Worm (Caenorhabditis elegans) whole organism, L4 larva: ENCODE measurements around the gene mes-4.
A peak's percentile ranks its signal among the peaks of the same experiment; 100 is the strongest.

Experiments
- F26F4.8 ChIP-seq: fragments of 200-800 bp; sonication (Bioruptor generic); conservative IDR thresholded peaks from 2 replicates; pipeline ENCODE4 v1.3.6; 2022; ENCODE audit warnings: missing genetic modification characterization, missing compliant biosample characterization
- F37D6.2 ChIP-seq: sonication (generic microtip); optimal IDR thresholded peaks from 2 replicates; lab custom pipeline; 2016; ENCODE audit warnings: mild to moderate bottlenecking, missing genetic modification characterization, missing compliant biosample characterization
- F44E2.7 ChIP-seq: fragments of 200-800 bp; sonication (Bioruptor generic); IDR thresholded peaks from 2 replicates; pipeline ENCODE4 v2.1.2; 2022; ENCODE audit warnings: missing genetic modification characterization, missing compliant biosample characterization
- F49E8.2 ChIP-seq: sonication (generic microtip); optimal IDR thresholded peaks from 2 replicates; lab custom pipeline; 2016; ENCODE audit warnings: missing compliant biosample characterization, mild to moderate bottlenecking, missing genetic modification characterization, borderline replicate concordance
- Y48G9A.11 ChIP-seq: fragments of 200-800 bp; sonication (Bioruptor generic); IDR thresholded peaks from 2 replicates; pipeline ENCODE4 v1.3.6; 2022; ENCODE audit warnings: missing genetic modification reagents, missing genetic modification characterization, missing compliant biosample characterization
- aha-1 ChIP-seq: fragments of 150-350 bp; peaks from one replicate; lab custom pipeline; 2014; ENCODE audit warnings: missing biosample characterization, missing genetic modification characterization
- aly-2 ChIP-seq: sonication (generic microtip); optimal IDR thresholded peaks from 2 replicates; lab custom pipeline; 2018; ENCODE audit warnings: missing biosample characterization, missing genetic modification characterization
- attf-4 ChIP-seq: sonication (generic microtip); optimal IDR thresholded peaks from 3 replicates; lab custom pipeline; 2017; ENCODE audit warnings: missing biosample characterization, missing genetic modification characterization
- ceh-28 ChIP-seq: fragments of 150-350 bp; optimal IDR thresholded peaks from 2 replicates; lab custom pipeline; 2014; ENCODE audit warnings: missing biosample characterization, missing genetic modification reagents, missing genetic modification characterization
- cey-2 ChIP-seq: sonication (generic microtip); optimal IDR thresholded peaks from 3 replicates; lab custom pipeline; 2017; ENCODE audit warnings: missing genetic modification characterization, mild to moderate bottlenecking, missing compliant biosample characterization, antibody characterized with exemption, borderline replicate concordance; ENCODE audit not compliant: insufficient read depth
- daf-12 ChIP-seq: fragments of 150-350 bp; optimal IDR thresholded peaks from 2 replicates; lab custom pipeline; 2014; ENCODE audit warnings: missing biosample characterization, missing genetic modification reagents, missing genetic modification characterization
- daf-16 ChIP-seq, 3 experiments: sonication (generic microtip); optimal IDR thresholded peaks; 2 replicates each; lab custom pipeline; 2016 to 2017; ENCODE audit warnings: missing genetic modification characterization in 3 of 3, missing genetic modification reagents in 3 of 3, mild to moderate bottlenecking in 2 of 3, missing compliant biosample characterization in 2 of 3, missing biosample characterization in 1 of 3, moderate library complexity in 1 of 3
- daf-19 ChIP-seq: fragments of 200-800 bp; sonication (Bioruptor generic); conservative IDR thresholded peaks from 2 replicates; pipeline ENCODE4 v1.3.6; 2022; ENCODE audit warnings: missing genetic modification characterization, missing compliant biosample characterization
- daf-8 ChIP-seq: fragments of 200-800 bp; sonication (Bioruptor generic); IDR thresholded peaks from 2 replicates; pipeline ENCODE4 v1.3.6; 2022; ENCODE audit warnings: missing genetic modification characterization, missing compliant biosample characterization
- dmd-8 ChIP-seq: fragments of 200-800 bp; sonication (Bioruptor generic); IDR thresholded peaks from 2 replicates; pipeline ENCODE4 v1.3.6; 2022; ENCODE audit warnings: missing genetic modification characterization, missing compliant biosample characterization
- dpl-1 ChIP-seq: fragments of 150-350 bp; optimal IDR thresholded peaks from 2 replicates; lab custom pipeline; 2014; ENCODE audit warnings: missing biosample characterization, missing genetic modification reagents, missing genetic modification characterization
- egl-27 ChIP-seq: sonication (generic microtip); optimal IDR thresholded peaks from 3 replicates; lab custom pipeline; 2017; ENCODE audit warnings: missing biosample characterization, missing genetic modification reagents, missing genetic modification characterization
- hlh-11 ChIP-seq: fragments of 200-800 bp; sonication (Bioruptor generic); optimal IDR thresholded peaks from 2 replicates; lab custom pipeline; 2018; ENCODE audit warnings: mild to moderate bottlenecking, missing genetic modification characterization, missing compliant biosample characterization
- lin-38 ChIP-seq: fragments of 200-800 bp; sonication (Bioruptor generic); IDR thresholded peaks from 2 replicates; pipeline ENCODE4 v1.3.6; 2022; ENCODE audit warnings: missing genetic modification reagents, missing genetic modification characterization, missing compliant biosample characterization
- lin-39 ChIP-seq: fragments of 150-350 bp; optimal IDR thresholded peaks from 2 replicates; lab custom pipeline; 2014; ENCODE audit warnings: missing biosample characterization, missing genetic modification reagents, missing genetic modification characterization
- lsy-2 ChIP-seq, 2 experiments: fragments of 150-350 bp in 1 of 2; sonication (generic microtip) in 1 of 2; optimal IDR thresholded peaks; 2 replicates each; lab custom pipeline; 2014 to 2017; ENCODE audit warnings: missing biosample characterization in 2 of 2, missing genetic modification characterization in 2 of 2
- madf-9 ChIP-seq: fragments of 200-800 bp; sonication (Bioruptor generic); conservative IDR thresholded peaks from 2 replicates; pipeline ENCODE4 v1.3.6; 2022; ENCODE audit warnings: missing genetic modification reagents, missing genetic modification characterization, missing compliant biosample characterization
- mdl-1 ChIP-seq, 2 experiments: fragments of 150-350 bp in 1 of 2; sonication (generic microtip) in 1 of 2; optimal IDR thresholded peaks; 2 replicates each; lab custom pipeline; 2014 to 2017; ENCODE audit warnings: missing biosample characterization in 2 of 2, missing genetic modification characterization in 2 of 2
- mxl-2 ChIP-seq: fragments of 200-800 bp; sonication (Bioruptor generic); conservative IDR thresholded peaks from 2 replicates; pipeline ENCODE4 v1.3.6; 2022; ENCODE audit warnings: missing genetic modification reagents, missing genetic modification characterization, missing compliant biosample characterization
- nhr-237 ChIP-seq: sonication (generic microtip); optimal IDR thresholded peaks from 2 replicates; lab custom pipeline; 2017; ENCODE audit warnings: missing biosample characterization, missing genetic modification characterization
- nhr-42 ChIP-seq: fragments of 200-800 bp; sonication (Bioruptor generic); IDR thresholded peaks from 2 replicates; pipeline ENCODE4 v1.3.6; 2022; ENCODE audit warnings: missing genetic modification characterization, missing compliant biosample characterization
- nhr-6 ChIP-seq: fragments of 150-350 bp; optimal IDR thresholded peaks from 2 replicates; lab custom pipeline; 2014; ENCODE audit warnings: missing biosample characterization, missing genetic modification characterization
- saeg-2 ChIP-seq: fragments of 200-800 bp; sonication (Bioruptor generic); IDR thresholded peaks from 2 replicates; pipeline ENCODE4 v1.3.6; 2022; ENCODE audit warnings: missing genetic modification reagents, missing genetic modification characterization, missing compliant biosample characterization
- skn-1 ChIP-seq: fragments of 150-350 bp; optimal IDR thresholded peaks from 2 replicates; lab custom pipeline; 2014; ENCODE audit warnings: missing biosample characterization, missing genetic modification characterization
- snpc-4 ChIP-seq: fragments of 150-350 bp; optimal IDR thresholded peaks from 2 replicates; lab custom pipeline; 2014; ENCODE audit warnings: missing biosample characterization, missing genetic modification characterization
- spr-1 ChIP-seq: sonication (generic microtip); optimal IDR thresholded peaks from 2 replicates; lab custom pipeline; 2016; ENCODE audit warnings: mild to moderate bottlenecking, missing genetic modification characterization, missing compliant biosample characterization
- tra-1 ChIP-seq: fragments of 200-800 bp; sonication (Bioruptor generic); IDR thresholded peaks from 2 replicates; pipeline ENCODE4 v1.3.6; 2022; ENCODE audit warnings: missing genetic modification reagents, missing genetic modification characterization, missing compliant biosample characterization
- unc-130 ChIP-seq: sonication (generic microtip); optimal IDR thresholded peaks from 2 replicates; lab custom pipeline; 2016; ENCODE audit warnings: missing genetic modification reagents, missing genetic modification characterization, missing compliant biosample characterization
- unc-62 ChIP-seq, 3 experiments: fragments of 150-350 bp in 1 of 3; sonication (generic microtip); optimal IDR thresholded peaks in 2 of 3; peaks in 1 of 3; 1 replicate in 1 of 3; 2 replicates in 2 of 3; lab custom pipeline; 2014 to 2017; ENCODE audit warnings: missing biosample characterization in 3 of 3, missing genetic modification characterization in 3 of 3, missing genetic modification reagents in 3 of 3, missing genotype in 1 of 3
- vab-7 ChIP-seq: fragments of 200-800 bp; sonication (Bioruptor generic); IDR thresholded peaks from 2 replicates; pipeline ENCODE4 v1.3.6; 2022; ENCODE audit warnings: missing genetic modification reagents, missing genetic modification characterization, missing compliant biosample characterization
- zip-11 ChIP-seq: fragments of 200-800 bp; sonication (Bioruptor generic); IDR thresholded peaks from 2 replicates; pipeline ENCODE4 v1.3.6; 2022; ENCODE audit warnings: missing genetic modification characterization, missing compliant biosample characterization
- zip-2 ChIP-seq: fragments of 150-350 bp; optimal IDR thresholded peaks from 2 replicates; lab custom pipeline; 2014; ENCODE audit warnings: missing biosample characterization, missing genetic modification characterization
- ztf-11 ChIP-seq: fragments of 150-350 bp; optimal IDR thresholded peaks from 2 replicates; lab custom pipeline; 2014; ENCODE audit warnings: missing biosample characterization, missing genetic modification characterization

mes-4 gene

DNA sequence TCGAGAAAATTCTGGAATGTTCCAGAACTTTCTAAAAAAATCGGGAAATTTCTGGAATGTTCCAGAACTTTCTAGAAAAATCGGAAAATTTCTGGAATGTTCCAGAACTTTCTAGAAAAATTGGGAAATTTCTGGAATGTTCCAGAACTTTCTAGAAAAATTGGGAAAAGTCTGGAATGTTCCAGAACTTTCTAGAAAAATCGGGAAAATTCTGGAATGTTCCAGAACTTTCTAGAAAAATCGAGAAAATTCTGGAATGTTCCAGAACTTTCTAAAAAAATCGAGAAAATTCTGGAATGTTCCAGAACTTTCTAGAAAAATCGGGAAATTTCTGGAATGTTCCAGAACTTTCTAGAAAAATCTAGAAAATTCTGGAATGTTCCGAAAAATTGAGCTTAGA lies 2.9 kb upstream of the mes-4 start:
- peak; percentile 34; the same call in 1 of the 2 replicates for TF ChIP-seq lin-38 (GFP tag; lab: Robert Waterston, UW)

DNA sequence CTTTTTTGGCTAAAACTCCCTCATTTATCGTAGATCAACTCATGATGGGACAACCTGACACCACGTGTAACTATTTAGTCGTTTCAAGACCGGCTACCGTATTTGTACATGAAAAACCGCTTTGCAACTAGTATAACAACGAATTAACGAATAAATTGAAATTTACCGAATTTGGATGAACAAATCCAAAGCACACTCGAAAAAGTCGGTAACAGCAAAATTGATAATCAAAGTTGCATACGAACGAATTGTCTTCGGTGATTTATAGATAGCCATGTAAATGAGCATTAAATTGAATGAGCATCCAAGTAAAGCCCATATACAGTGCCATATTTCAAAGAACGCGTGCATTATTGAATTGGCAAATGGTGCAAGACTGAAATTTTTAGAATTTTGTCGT lies 5.0 kb downstream of the mes-4 start, which contains the start of gene srd-17:
srd-17 (minus strand) TSS at position 351 of the 400 bp plus-strand sequence.
- TF ChIP-seq dmd-8 (GFP tag; lab: Robert Waterston, UW) (no peak), lin-38 (GFP tag; lab: Robert Waterston, UW) (no peak), daf-12 (no peak), aha-1 (tag; lab: Kevin White, UChicago) (peak; percentile 97)

DNA sequence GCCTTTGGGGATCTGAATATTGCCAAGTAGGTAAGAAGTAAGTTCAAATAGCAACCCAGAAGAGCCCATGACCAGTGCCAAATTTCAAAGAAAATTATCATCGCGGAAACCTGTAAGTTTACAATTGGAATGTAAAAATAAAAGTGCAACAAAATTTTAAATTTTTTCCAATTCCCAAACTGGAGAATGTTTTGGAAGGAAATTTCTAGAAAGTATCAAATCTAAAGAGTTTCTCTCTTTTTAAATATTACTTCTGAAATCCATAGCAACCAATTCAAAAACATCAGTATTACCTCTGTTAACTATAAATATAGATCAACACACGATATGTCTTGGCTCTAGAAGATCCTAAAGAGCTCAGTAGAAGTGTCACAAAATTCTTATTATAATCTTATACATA lies 8.7 kb downstream of the mes-4 start, which contains the start of gene srd-19:
srd-19 (minus strand) TSS at position 101 of the 400 bp plus-strand sequence.
- no peak for TF ChIP-seq F44E2.7
- TF ChIP-seq F49E8.2 (tag; lab: Kevin White, UChicago): no peak
- TF ChIP-seq daf-16 (GFP tag; optimal IDR thresholded peaks at IDR 0.05; lab: Kevin White, UChicago): no peak
- TF ChIP-seq daf-16 (tag; optimal IDR thresholded peaks at IDR 0.05; lab: Kevin White, UChicago): no peak
- no peak for TF ChIP-seq spr-1 (tag; lab: Kevin White, UChicago)
- TF ChIP-seq F26F4.8 (GFP tag; lab: Robert Waterston, UW): no peak
- no peak for TF ChIP-seq cey-2
- TF ChIP-seq lsy-2 (tag; optimal IDR thresholded peaks at IDR 0.05; lab: Kevin White, UChicago): no peak
- no peak for TF ChIP-seq dpl-1 (GFP tag; lab: Kevin White, UChicago)
- TF ChIP-seq zip-2 (tag; lab: Kevin White, UChicago): no peak
- no peak for TF ChIP-seq nhr-6 (tag; lab: Kevin White, UChicago)
- TF ChIP-seq daf-19: no peak
- no peak for TF ChIP-seq daf-8
- no peak for TF ChIP-seq hlh-11 (tag; lab: Kevin White, UChicago)
- no peak for TF ChIP-seq saeg-2

DNA sequence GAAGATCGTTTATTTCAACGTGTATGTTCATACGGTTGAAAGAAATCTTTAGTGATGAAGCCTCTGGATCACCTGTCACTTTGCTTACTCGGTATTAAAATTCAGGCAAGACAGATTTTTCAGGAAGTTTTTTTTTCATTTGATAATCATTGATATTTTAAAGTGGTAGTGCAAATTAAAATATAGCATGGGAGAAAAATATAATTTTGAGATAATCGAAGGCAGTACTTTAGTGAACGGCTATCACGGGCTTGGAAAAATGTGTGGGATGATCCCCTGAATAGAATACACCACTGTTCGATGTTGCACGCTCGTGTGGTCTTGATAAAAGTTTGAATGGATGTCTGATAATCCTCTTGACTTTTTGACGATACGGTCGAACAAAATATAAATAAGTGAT lies 10.0 kb downstream of the mes-4 start:
- no peak for TF ChIP-seq zip-11
- TF ChIP-seq nhr-237 (tag; lab: Kevin White, UChicago): no peak
- no peak for TF ChIP-seq F37D6.2 (tag; lab: Kevin White, UChicago)
- no peak for TF ChIP-seq attf-4
- TF ChIP-seq unc-62 (GFP tag; optimal IDR thresholded peaks at IDR 0.05 in 1 of 2; lab: Kevin White, UChicago): peak in 1 of 2 experiments; percentile 96
- no peak for TF ChIP-seq unc-62 (tag; optimal IDR thresholded peaks at IDR 0.05; lab: Kevin White, UChicago)
- TF ChIP-seq madf-9 (GFP tag; lab: Robert Waterston, UW): no peak
- no peak for TF ChIP-seq aly-2
- no peak for TF ChIP-seq mxl-2 (GFP tag; lab: Robert Waterston, UW)
- TF ChIP-seq, all 104 proteins: peak for 1

DNA sequence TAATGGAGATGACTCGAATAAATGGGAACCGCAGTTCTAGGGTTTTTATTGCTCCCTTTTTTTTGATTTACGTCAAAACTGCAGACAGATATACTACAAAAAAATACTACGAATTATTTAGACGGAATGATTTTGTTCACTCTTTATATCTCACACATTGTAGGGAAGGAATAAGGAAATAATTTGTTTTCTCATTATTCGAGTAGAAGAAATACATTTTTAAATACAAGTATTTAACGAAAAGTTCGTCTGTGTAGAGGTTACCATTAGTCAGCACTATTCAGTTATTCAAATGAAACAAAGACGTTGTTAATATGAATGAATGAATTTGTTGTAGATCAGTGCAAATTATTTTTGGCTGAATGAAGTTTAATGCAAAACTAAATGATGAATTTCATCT lies 10.6 kb downstream of the mes-4 start, which contains the start of gene srd-18:
srd-18 (minus strand) TSS at position 101 of the 400 bp plus-strand sequence.
- TF ChIP-seq lin-39: no peak
- TF ChIP-seq unc-130: no peak
- no peak for TF ChIP-seq daf-16 (GFP tag; optimal IDR thresholded peaks at IDR 0.05; lab: Kevin White, UChicago)
- no peak for TF ChIP-seq daf-16 (tag; optimal IDR thresholded peaks at IDR 0.05; lab: Kevin White, UChicago)
- no peak for TF ChIP-seq spr-1 (tag; lab: Kevin White, UChicago)
- TF ChIP-seq F26F4.8 (GFP tag; lab: Robert Waterston, UW): no peak
- no peak for TF ChIP-seq nhr-42 (GFP tag; lab: Robert Waterston, UW)
- TF ChIP-seq snpc-4: no peak
- no peak for TF ChIP-seq attf-4
- TF ChIP-seq ztf-11 (tag; lab: Kevin White, UChicago): no peak
- no peak for TF ChIP-seq mdl-1 (tag; optimal IDR thresholded peaks at IDR 0.05; lab: Kevin White, UChicago)
- no peak for TF ChIP-seq tra-1 (GFP tag; lab: Robert Waterston, UW)
- TF ChIP-seq Y48G9A.11 (GFP tag; lab: Robert Waterston, UW): no peak
- no peak for TF ChIP-seq egl-27 (tag; lab: Kevin White, UChicago)
- TF ChIP-seq skn-1 (tag; lab: Kevin White, UChicago): no peak
- TF ChIP-seq ceh-28 (tag; lab: Kevin White, UChicago): no peak
- no peak for TF ChIP-seq nhr-6 (tag; lab: Kevin White, UChicago)
- no peak for TF ChIP-seq vab-7 (GFP tag; lab: Robert Waterston, UW)
- no peak for TF ChIP-seq mxl-2 (GFP tag; lab: Robert Waterston, UW)
